Worm (Caenorhabditis elegans): Measurements from ENCODE around the gene F22E5.12.

- TF ChIP-seq nfya-1 (tag; optimal IDR thresholded peaks at IDR 0.05; ENCODE audit: insufficient read depth): no peak
- TF ChIP-seq unc-39 (tag; optimal IDR thresholded peaks at IDR 0.05): no peak
Measured at ce11 chrII:2611009-2611408, 35.6 kb downstream of the F22E5.12 start.

Measured in whole organism, L3 larva.